Fruit fly (Drosophila melanogaster): ENCODE results near the gene CG13045.

- no peak for TF ChIP-seq CG8478 (optimal IDR thresholded peaks at IDR 0.05)
- no peak for TF ChIP-seq CTCF (optimal IDR thresholded peaks at IDR 0.05)
Observed at dm6 chr3L:16285346-16285911, 5.3 kb downstream of the CG13045 start, which contains the start of gene CG13047.
